Fruit fly (Drosophila melanogaster): ENCODE data around the gene D.

DNA sequence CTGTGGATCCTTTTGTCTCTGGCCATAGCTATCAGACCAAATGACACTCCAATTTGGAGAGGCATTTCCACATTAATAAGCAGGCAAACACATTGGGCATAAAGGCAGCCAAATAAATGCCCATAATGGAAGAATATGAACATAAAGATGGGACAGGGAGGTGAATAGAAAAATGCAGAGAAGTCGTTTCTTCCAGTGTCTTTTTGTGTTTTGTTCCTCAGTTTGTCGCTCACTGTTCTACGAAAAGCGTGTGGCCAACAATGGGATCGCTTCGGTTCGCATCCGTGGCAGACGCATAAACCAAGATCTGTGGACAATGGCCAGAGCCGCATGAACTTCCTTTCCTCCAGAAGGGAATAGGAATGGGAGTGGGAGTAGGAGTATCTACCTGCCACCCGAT is 27.0 kb downstream of the D start:
- TF ChIP-seq usp (GFP tag; optimal IDR thresholded peaks at IDR 0.05) (no peak), pan (optimal IDR thresholded peaks at IDR 0.05) (no peak), Dll (optimal IDR thresholded peaks at IDR 0.05) (no peak), psq (optimal IDR thresholded peaks at IDR 0.05) (no peak)
